Worm (Caenorhabditis elegans): ENCODE data around the gene F19C7.4.

- TF ChIP-seq hlh-15 (tag; optimal IDR thresholded peaks at IDR 0.05) (no peak), unc-55 (GFP tag; optimal IDR thresholded peaks at IDR 0.05) (no peak), pqm-1 (tag; optimal IDR thresholded peaks at IDR 0.05) (no peak), eyg-1 (tag; optimal IDR thresholded peaks at IDR 0.05) (no peak), ets-4 (tag; optimal IDR thresholded peaks at IDR 0.05) (no peak), mec-3 (tag; optimal IDR thresholded peaks at IDR 0.05; ENCODE audit: borderline replicate concordance) (no peak), C08G9.2 (tag; optimal IDR thresholded peaks at IDR 0.05) (no peak), F13H6.1 (tag; optimal IDR thresholded peaks at IDR 0.05) (no peak), ceh-18 (tag; optimal IDR thresholded peaks at IDR 0.05) (no peak), K02D7.2 (tag; optimal IDR thresholded peaks at IDR 0.05) (no peak), ahr-1 (tag; optimal IDR thresholded peaks at IDR 0.05) (no peak), ama-1 (optimal IDR thresholded peaks at IDR 0.05) (no peak), Y22D7AL.16 (tag; optimal IDR thresholded peaks at IDR 0.05) (no peak)
Observed at ce11 chrIV:4588408-4588807, 14.3 kb upstream of the F19C7.4 start.
